Fruit fly (Drosophila melanogaster) whole organism, prepupa: Measurements from ENCODE around the gene CG14142.

Experiments used
- Blimp-1 ChIP-seq: fragments of 200-800 bp; sonication (Bioruptor generic); optimal IDR thresholded peaks from 3 replicates; lab custom pipeline; 2017; ENCODE audit warnings: missing biosample characterization, missing genetic modification characterization, mild to moderate bottlenecking, moderate library complexity, missing genetic modification reagents
- CG10669 ChIP-seq: fragments of 200-800 bp; sonication (Bioruptor generic); optimal IDR thresholded peaks from 3 replicates; lab custom pipeline; 2018; ENCODE audit warnings: missing biosample characterization, mild to moderate bottlenecking, missing genetic modification characterization, moderate library complexity
- CG15336 ChIP-seq: fragments of 200-800 bp; sonication (Bioruptor generic); IDR thresholded peaks from 2 replicates; pipeline ENCODE4 v1.3.6; 2022; ENCODE audit warnings: missing biosample characterization, missing genetic modification characterization
- CG1621 ChIP-seq: fragments of 200-800 bp; sonication (Bioruptor generic); optimal IDR thresholded peaks from 3 replicates; lab custom pipeline; 2018; ENCODE audit warnings: missing biosample characterization, mild to moderate bottlenecking, missing genetic modification characterization
- CG3032 ChIP-seq: fragments of 200-800 bp; optimal IDR thresholded peaks from 2 replicates; lab custom pipeline; 2019; ENCODE audit warnings: missing biosample characterization, mild to moderate bottlenecking, missing genetic modification characterization, moderate library complexity
- CG31627 ChIP-seq: fragments of 200-800 bp; sonication (Bioruptor generic); optimal IDR thresholded peaks from 3 replicates; lab custom pipeline; 2016; ENCODE audit warnings: missing biosample characterization, missing genetic modification characterization
- CG32006 ChIP-seq: fragments of 200-800 bp; sonication (Bioruptor generic); optimal IDR thresholded peaks from 3 replicates; lab custom pipeline; 2017; ENCODE audit warnings: missing biosample characterization, mild to moderate bottlenecking, missing genetic modification characterization
- CG34406 ChIP-seq: fragments of 200-800 bp; sonication (Bioruptor generic); optimal IDR thresholded peaks from 3 replicates; lab custom pipeline; 2016; ENCODE audit warnings: missing biosample characterization, missing genetic modification characterization
- CG4318 ChIP-seq: fragments of 200-800 bp; sonication (Bioruptor generic); optimal IDR thresholded peaks from 3 replicates; lab custom pipeline; 2017; ENCODE audit warnings: missing biosample characterization, mild to moderate bottlenecking, missing genetic modification characterization
- CG6276 ChIP-seq: fragments of 200-800 bp; sonication (Bioruptor generic); optimal IDR thresholded peaks from 2 replicates; lab custom pipeline; 2017; ENCODE audit warnings: missing biosample characterization, mild to moderate bottlenecking, missing genetic modification characterization
- CG6792 ChIP-seq: fragments of 200-800 bp; sonication (Bioruptor generic); optimal IDR thresholded peaks from 3 replicates; lab custom pipeline; 2016; ENCODE audit warnings: missing biosample characterization, missing genetic modification characterization
- CG6808 ChIP-seq: fragments of 200-800 bp; sonication (Bioruptor generic); optimal IDR thresholded peaks from 3 replicates; lab custom pipeline; 2017; ENCODE audit warnings: missing biosample characterization, missing genetic modification characterization, mild to moderate bottlenecking, moderate library complexity, missing genetic modification reagents
- CG6854 ChIP-seq: fragments of 200-800 bp; sonication (Bioruptor generic); optimal IDR thresholded peaks from 2 replicates; lab custom pipeline; 2017; ENCODE audit warnings: missing biosample characterization, mild to moderate bottlenecking, missing genetic modification characterization
- CG7368 ChIP-seq: fragments of 200-800 bp; sonication (Bioruptor generic); optimal IDR thresholded peaks from 3 replicates; lab custom pipeline; 2016; ENCODE audit warnings: missing biosample characterization, missing genetic modification characterization
- CG8119 ChIP-seq: fragments of 200-800 bp; sonication (Bioruptor generic); IDR thresholded peaks from 3 replicates; pipeline ENCODE4 v1.3.6; 2022; ENCODE audit warnings: missing biosample characterization, missing genetic modification characterization
- CG8319 ChIP-seq: fragments of 200-800 bp; sonication (Bioruptor generic); optimal IDR thresholded peaks from 3 replicates; lab custom pipeline; 2016; ENCODE audit warnings: missing biosample characterization, missing genetic modification characterization
- Eip75B ChIP-seq: fragments of 200-800 bp; sonication (Bioruptor generic); optimal IDR thresholded peaks from 3 replicates; lab custom pipeline; 2016; ENCODE audit warnings: missing biosample characterization, missing genetic modification characterization
- Eip93F ChIP-seq: fragments of 200-800 bp; sonication (Bioruptor generic); optimal IDR thresholded peaks from 2 replicates; lab custom pipeline; 2016; ENCODE audit warnings: missing biosample characterization, mild to moderate bottlenecking, missing genetic modification characterization
- Ets21C ChIP-seq: fragments of 200-800 bp; sonication (Bioruptor generic); optimal IDR thresholded peaks from 3 replicates; lab custom pipeline; 2016; ENCODE audit warnings: missing biosample characterization, missing genetic modification characterization
- Gug ChIP-seq: fragments of 200-800 bp; sonication (Bioruptor generic); IDR thresholded peaks from 2 replicates; pipeline ENCODE4 v1.3.6; 2022; ENCODE audit warnings: missing biosample characterization, missing genetic modification characterization
- Hr38 ChIP-seq: sonication (Bioruptor generic); optimal IDR thresholded peaks from 2 replicates; lab custom pipeline; 2016; ENCODE audit warnings: missing biosample characterization, missing genetic modification characterization
- Hr39 ChIP-seq: fragments of 200-800 bp; sonication (Bioruptor generic); optimal IDR thresholded peaks from 2 replicates; lab custom pipeline; 2016; ENCODE audit warnings: missing biosample characterization, missing genetic modification characterization
- Hr4 ChIP-seq: fragments of 200-800 bp; sonication (Bioruptor generic); optimal IDR thresholded peaks from 3 replicates; lab custom pipeline; 2016; ENCODE audit warnings: missing biosample characterization, missing genetic modification characterization
- Met ChIP-seq: fragments of 200-800 bp; sonication (Bioruptor generic); optimal IDR thresholded peaks from 3 replicates; lab custom pipeline; 2016; ENCODE audit warnings: missing biosample characterization, missing genetic modification characterization
- OdsH ChIP-seq: fragments of 200-800 bp; sonication (Bioruptor generic); optimal IDR thresholded peaks from 3 replicates; lab custom pipeline; 2016; ENCODE audit warnings: missing biosample characterization, missing genetic modification characterization
- Sox102F ChIP-seq: fragments of 200-800 bp; sonication (Bioruptor generic); optimal IDR thresholded peaks from 2 replicates; lab custom pipeline; 2016; ENCODE audit warnings: missing biosample characterization, mild to moderate bottlenecking, missing genetic modification characterization
- Sox14 ChIP-seq: fragments of 200-800 bp; sonication (Bioruptor generic); optimal IDR thresholded peaks from 3 replicates; lab custom pipeline; 2016; ENCODE audit warnings: missing biosample characterization, missing genetic modification characterization
- Sox15 ChIP-seq: fragments of 200-800 bp; sonication (Bioruptor generic); optimal IDR thresholded peaks from 3 replicates; lab custom pipeline; 2016; ENCODE audit warnings: missing biosample characterization, missing genetic modification characterization
- achi ChIP-seq: fragments of 200-800 bp; sonication (Bioruptor generic); optimal IDR thresholded peaks from 3 replicates; lab custom pipeline; 2016; ENCODE audit warnings: missing biosample characterization, missing genetic modification characterization
- acj6 ChIP-seq: fragments of 200-800 bp; sonication (Bioruptor generic); optimal IDR thresholded peaks from 3 replicates; lab custom pipeline; 2016; ENCODE audit warnings: missing biosample characterization, missing genetic modification characterization
- cyc ChIP-seq: fragments of 200-800 bp; sonication (Bioruptor generic); optimal IDR thresholded peaks from 3 replicates; lab custom pipeline; 2016; ENCODE audit warnings: missing biosample characterization, missing genetic modification characterization
- dac ChIP-seq: fragments of 200-800 bp; sonication (Bioruptor generic); optimal IDR thresholded peaks from 2 replicates; lab custom pipeline; 2017; ENCODE audit warnings: missing biosample characterization, mild to moderate bottlenecking, missing genetic modification characterization
- dsx ChIP-seq: fragments of 200-800 bp; optimal IDR thresholded peaks from 3 replicates; lab custom pipeline; 2019; ENCODE audit warnings: missing biosample characterization, mild to moderate bottlenecking, missing genetic modification characterization, moderate library complexity; ENCODE audit not compliant: poor library complexity, severe bottlenecking
- eg ChIP-seq: fragments of 200-800 bp; sonication (Bioruptor generic); IDR thresholded peaks from 3 replicates; pipeline ENCODE4 v1.3.6; 2022; ENCODE audit warnings: missing biosample characterization, missing genetic modification characterization
- esn ChIP-seq: fragments of 200-800 bp; sonication (Bioruptor generic); optimal IDR thresholded peaks from 2 replicates; lab custom pipeline; 2016; ENCODE audit warnings: missing biosample characterization, mild to moderate bottlenecking, missing genetic modification characterization, moderate library complexity
- fkh ChIP-seq: fragments of 200-800 bp; sonication (Bioruptor generic); optimal IDR thresholded peaks from 3 replicates; lab custom pipeline; 2017; ENCODE audit warnings: missing biosample characterization, mild to moderate bottlenecking, missing genetic modification characterization, moderate library complexity
- lz ChIP-seq: fragments of 200-800 bp; sonication (Bioruptor generic); optimal IDR thresholded peaks from 3 replicates; lab custom pipeline; 2016; ENCODE audit warnings: missing biosample characterization, missing genetic modification characterization
- salr ChIP-seq, 2 experiments: fragments of 200-800 bp; sonication (Bioruptor generic); optimal IDR thresholded peaks; 3 replicates each; lab custom pipeline; 2016 to 2018; ENCODE audit warnings: missing biosample characterization in 2 of 2, missing genetic modification characterization in 2 of 2, mild to moderate bottlenecking in 1 of 2
- spab ChIP-seq: fragments of 200-800 bp; sonication (Bioruptor generic); optimal IDR thresholded peaks from 2 replicates; lab custom pipeline; 2017; ENCODE audit warnings: missing biosample characterization, mild to moderate bottlenecking, missing genetic modification characterization, missing genetic modification reagents
- ss ChIP-seq, 2 experiments: fragments of 200-800 bp; sonication (Bioruptor generic); optimal IDR thresholded peaks; 2 replicates in 1 of 2; 3 replicates in 1 of 2; lab custom pipeline; 2017 to 2018; ENCODE audit warnings: mild to moderate bottlenecking in 2 of 2, missing biosample characterization in 2 of 2, missing genetic modification characterization in 2 of 2, moderate library complexity in 1 of 2
- svp ChIP-seq: fragments of 200-800 bp; sonication (Bioruptor generic); peaks from one replicate; lab custom pipeline; 2016; ENCODE audit warnings: missing biosample characterization, missing genetic modification characterization
- topi ChIP-seq: fragments of 200-800 bp; sonication (Bioruptor generic); optimal IDR thresholded peaks from 3 replicates; lab custom pipeline; 2016; ENCODE audit warnings: missing biosample characterization, missing genetic modification characterization
- vri ChIP-seq: fragments of 200-800 bp; sonication (Bioruptor generic); optimal IDR thresholded peaks from 3 replicates; lab custom pipeline; 2016; ENCODE audit warnings: missing biosample characterization, mild to moderate bottlenecking, missing genetic modification characterization

Gene CG14142

dm6 chr3L:11203820-11204449, 30.6 kb downstream of the CG14142 start:
- no peak for TF ChIP-seq Ets21C
- no peak for TF ChIP-seq Sox102F (GFP tag; lab: Kevin White, UChicago)
- no peak for TF ChIP-seq CG7368 (GFP tag; lab: Kevin White, UChicago)
- TF ChIP-seq dsx (GFP tag; lab: Kevin White, UChicago): peak; percentile 78

dm6 chr3L:11204852-11205251, 31.5 kb downstream of the CG14142 start:
- TF ChIP-seq CG31627 (GFP tag; lab: Kevin White, UChicago) (no peak), Sox102F (GFP tag; lab: Kevin White, UChicago) (no peak), OdsH (GFP tag; lab: Kevin White, UChicago) (no peak), CG15336 (GFP tag; lab: Robert Waterston, UW) (peak; percentile 18; the same call in 1 of the 2 replicates), Gug (GFP tag; lab: Robert Waterston, UW) (no peak), Eip93F (GFP tag; lab: Kevin White, UChicago) (no peak), Sox15 (GFP tag; lab: Kevin White, UChicago) (no peak), salr (GFP tag; optimal IDR thresholded peaks at IDR 0.05; lab: Kevin White, UChicago) (no peak), CG8119 (GFP tag; lab: Robert Waterston, UW) (0 out of 3 replicates have a peak, but pooled peaks have one; percentile 20), vri (GFP tag; lab: Kevin White, UChicago) (no peak), eg (GFP tag; lab: Robert Waterston, UW) (0 out of 3 replicates have a peak, but pooled peaks have one; percentile 11)
- TF ChIP-seq, all 60 proteins: peak for 3

dm6 chr3L:11205608-11206336, 32.5 kb downstream of the CG14142 start, which contains the start of gene Plod:
TSS of gene Plod (minus strand) at chr3L:11206016.
- TF ChIP-seq fkh: no peak
- peak; percentile 65; the same call in 2 of the 3 replicates for TF ChIP-seq eg (GFP tag; lab: Robert Waterston, UW)
- TF ChIP-seq svp (GFP tag; lab: Kevin White, UChicago): no peak
- TF ChIP-seq CG6276 (GFP tag; lab: Kevin White, UChicago): no peak
- no peak for TF ChIP-seq dsx (GFP tag; lab: Kevin White, UChicago)
- peak; percentile 31 for TF ChIP-seq Sox14
- no peak for TF ChIP-seq CG6792 (GFP tag; lab: Kevin White, UChicago)
- TF ChIP-seq CG3032 (tag; lab: Kevin White, UChicago): no peak
- TF ChIP-seq CG32006 (GFP tag; lab: Kevin White, UChicago): no peak
- TF ChIP-seq esn (GFP tag; lab: Kevin White, UChicago): peak; percentile 31
- TF ChIP-seq spab (GFP tag; lab: Kevin White, UChicago): no peak
- no peak for TF ChIP-seq dac (GFP tag; lab: Kevin White, UChicago)
- no peak for TF ChIP-seq CG7368 (GFP tag; lab: Kevin White, UChicago)
- TF ChIP-seq vri (GFP tag; lab: Kevin White, UChicago): no peak
- TF ChIP-seq achi (GFP tag; lab: Kevin White, UChicago): no peak
- no peak for TF ChIP-seq CG4318 (GFP tag; lab: Kevin White, UChicago)
- no peak for TF ChIP-seq CG8319 (GFP tag; lab: Kevin White, UChicago)
- TF ChIP-seq CG8119 (GFP tag; lab: Robert Waterston, UW): peak; percentile 37
- TF ChIP-seq acj6: peak; percentile 7
- TF ChIP-seq Hr4 (GFP tag; lab: Kevin White, UChicago): no peak
- TF ChIP-seq topi (GFP tag; lab: Kevin White, UChicago): no peak
- TF ChIP-seq CG6854: peak; percentile 56
- TF ChIP-seq Met: no peak
- peak; percentile 8 for TF ChIP-seq Eip75B (GFP tag; lab: Kevin White, UChicago)
- no peak for TF ChIP-seq CG10669
- peak; percentile 9 for TF ChIP-seq cyc (GFP tag; lab: Kevin White, UChicago)
- TF ChIP-seq CG34406 (GFP tag; lab: Kevin White, UChicago): peak; percentile 19
- TF ChIP-seq Hr38 (GFP tag; lab: Kevin White, UChicago): no peak
- no peak for TF ChIP-seq OdsH (GFP tag; lab: Kevin White, UChicago)
- peak; percentile 36 for TF ChIP-seq Eip93F (GFP tag; lab: Kevin White, UChicago)
- TF ChIP-seq CG6808 (GFP tag; lab: Kevin White, UChicago): no peak
- no peak for TF ChIP-seq Blimp-1 (GFP tag; lab: Kevin White, UChicago)
- TF ChIP-seq lz: peak; percentile 47
- TF ChIP-seq ss (GFP tag; optimal IDR thresholded peaks at IDR 0.05; lab: Kevin White, UChicago): peak in 1 of 2 experiments; percentile 35
- TF ChIP-seq Ets21C: no peak
- TF ChIP-seq CG1621 (tag; lab: Kevin White, UChicago): no peak
- no peak for TF ChIP-seq Hr39 (GFP tag; lab: Kevin White, UChicago)
